Worm (Caenorhabditis elegans) whole organism, L4 larva: ENCODE measurements around the gene C27D9.1.
A peak's percentile ranks its signal among the peaks of the same experiment; 100 is the strongest.

Experiments
- F26F4.8 ChIP-seq: fragments of 200-800 bp; sonication (Bioruptor generic); conservative IDR thresholded peaks from 2 replicates; pipeline ENCODE4 v1.3.6; 2022; ENCODE audit warnings: missing genetic modification characterization, missing compliant biosample characterization
- F49E8.2 ChIP-seq: sonication (generic microtip); optimal IDR thresholded peaks from 2 replicates; lab custom pipeline; 2016; ENCODE audit warnings: missing compliant biosample characterization, mild to moderate bottlenecking, missing genetic modification characterization, borderline replicate concordance
- R02D3.7 ChIP-seq: fragments of 150-350 bp; sonication (generic microtip); optimal IDR thresholded peaks from 3 replicates; lab custom pipeline; 2014; ENCODE audit warnings: missing biosample characterization, missing genetic modification characterization
- T26A8.4 ChIP-seq: fragments of 200-800 bp; sonication (Bioruptor generic); IDR thresholded peaks from 2 replicates; pipeline ENCODE4 v1.3.6; 2022; ENCODE audit warnings: missing genetic modification characterization, missing compliant biosample characterization
- Y105C5A.15 ChIP-seq: fragments of 200-800 bp; sonication (Bioruptor generic); IDR thresholded peaks from 2 replicates; pipeline ENCODE4 v1.3.6; 2022; ENCODE audit warnings: missing genetic modification characterization, missing compliant biosample characterization
- Y48G9A.11 ChIP-seq: fragments of 200-800 bp; sonication (Bioruptor generic); IDR thresholded peaks from 2 replicates; pipeline ENCODE4 v1.3.6; 2022; ENCODE audit warnings: missing genetic modification reagents, missing genetic modification characterization, missing compliant biosample characterization
- aha-1 ChIP-seq: fragments of 150-350 bp; peaks from one replicate; lab custom pipeline; 2014; ENCODE audit warnings: missing biosample characterization, missing genetic modification characterization
- aly-2 ChIP-seq: sonication (generic microtip); optimal IDR thresholded peaks from 2 replicates; lab custom pipeline; 2018; ENCODE audit warnings: missing biosample characterization, missing genetic modification characterization
- arid-1 ChIP-seq: fragments of 200-800 bp; sonication (Bioruptor generic); conservative IDR thresholded peaks from 2 replicates; pipeline ENCODE4 v1.3.6; 2022; ENCODE audit warnings: missing genetic modification reagents, missing genetic modification characterization, missing compliant biosample characterization
- attf-4 ChIP-seq: sonication (generic microtip); optimal IDR thresholded peaks from 3 replicates; lab custom pipeline; 2017; ENCODE audit warnings: missing biosample characterization, missing genetic modification characterization
- ceh-28 ChIP-seq: fragments of 150-350 bp; optimal IDR thresholded peaks from 2 replicates; lab custom pipeline; 2014; ENCODE audit warnings: missing biosample characterization, missing genetic modification reagents, missing genetic modification characterization
- ceh-82 ChIP-seq: sonication (generic microtip); optimal IDR thresholded peaks from 2 replicates; lab custom pipeline; 2017; ENCODE audit warnings: missing biosample characterization, missing genetic modification characterization
- daf-16 ChIP-seq, 3 experiments: sonication (generic microtip); optimal IDR thresholded peaks; 2 replicates each; lab custom pipeline; 2016 to 2017; ENCODE audit warnings: missing genetic modification characterization in 3 of 3, missing genetic modification reagents in 3 of 3, mild to moderate bottlenecking in 2 of 3, missing compliant biosample characterization in 2 of 3, missing biosample characterization in 1 of 3, moderate library complexity in 1 of 3
- daf-8 ChIP-seq: fragments of 200-800 bp; sonication (Bioruptor generic); IDR thresholded peaks from 2 replicates; pipeline ENCODE4 v1.3.6; 2022; ENCODE audit warnings: missing genetic modification characterization, missing compliant biosample characterization
- duxl-1 ChIP-seq: sonication (generic microtip); optimal IDR thresholded peaks from 2 replicates; lab custom pipeline; 2016; ENCODE audit warnings: mild to moderate bottlenecking, missing genetic modification characterization, moderate library complexity, missing compliant biosample characterization; ENCODE audit not compliant: poor library complexity
- dve-1 ChIP-seq: sonication (generic microtip); optimal IDR thresholded peaks from 2 replicates; lab custom pipeline; 2017; ENCODE audit warnings: antibody characterized with exemption, mild to moderate bottlenecking, missing genetic modification characterization, missing compliant biosample characterization; ENCODE audit not compliant: insufficient read depth
- fkh-10 ChIP-seq: fragments of 150-350 bp; optimal IDR thresholded peaks from 2 replicates; lab custom pipeline; 2014; ENCODE audit warnings: missing biosample characterization, missing genetic modification reagents, missing genetic modification characterization
- fos-1 ChIP-seq: fragments of 150-350 bp; optimal IDR thresholded peaks from 2 replicates; lab custom pipeline; 2014; ENCODE audit warnings: missing biosample characterization, missing genetic modification characterization
- gei-8 ChIP-seq: fragments of 200-800 bp; sonication (Bioruptor generic); optimal IDR thresholded peaks from 2 replicates; lab custom pipeline; 2018; ENCODE audit warnings: mild to moderate bottlenecking, missing genetic modification characterization, missing compliant biosample characterization
- hif-1 ChIP-seq, 2 experiments: sonication (generic microtip); optimal IDR thresholded peaks; 2 replicates each; lab custom pipeline; 2016 to 2017; ENCODE audit warnings: missing compliant biosample characterization in 2 of 2, missing genetic modification characterization in 2 of 2, missing genetic modification reagents in 2 of 2, missing genotype in 2 of 2, mild to moderate bottlenecking in 1 of 2
- hlh-11 ChIP-seq: fragments of 200-800 bp; sonication (Bioruptor generic); optimal IDR thresholded peaks from 2 replicates; lab custom pipeline; 2018; ENCODE audit warnings: mild to moderate bottlenecking, missing genetic modification characterization, missing compliant biosample characterization
- lin-1 ChIP-seq: fragments of 200-800 bp; sonication (Bioruptor generic); IDR thresholded peaks from 2 replicates; pipeline ENCODE4 v1.3.6; 2022; ENCODE audit warnings: missing genetic modification reagents, missing genetic modification characterization, missing compliant biosample characterization
- lin-13 ChIP-seq: fragments of 150-350 bp; optimal IDR thresholded peaks from 2 replicates; lab custom pipeline; 2014; ENCODE audit warnings: missing biosample characterization, missing genetic modification reagents, missing genetic modification characterization
- lin-29 ChIP-seq: fragments of 200-800 bp; sonication (Bioruptor generic); IDR thresholded peaks from 2 replicates; pipeline ENCODE4 v1.3.6; 2022; ENCODE audit warnings: missing genetic modification reagents, missing genetic modification characterization, missing compliant biosample characterization
- lin-38 ChIP-seq: fragments of 200-800 bp; sonication (Bioruptor generic); IDR thresholded peaks from 2 replicates; pipeline ENCODE4 v1.3.6; 2022; ENCODE audit warnings: missing genetic modification reagents, missing genetic modification characterization, missing compliant biosample characterization
- lin-39 ChIP-seq: fragments of 150-350 bp; optimal IDR thresholded peaks from 2 replicates; lab custom pipeline; 2014; ENCODE audit warnings: missing biosample characterization, missing genetic modification reagents, missing genetic modification characterization
- lir-3 ChIP-seq: sonication (generic microtip); optimal IDR thresholded peaks from 2 replicates; lab custom pipeline; 2016; ENCODE audit warnings: mild to moderate bottlenecking, missing genetic modification characterization, missing compliant biosample characterization
- madf-5 ChIP-seq, 2 experiments: fragments of 200-800 bp; sonication (Bioruptor generic); IDR thresholded peaks; 2 replicates each; pipeline ENCODE4 v1.3.6; 2022; ENCODE audit warnings: missing compliant biosample characterization in 2 of 2, missing genetic modification characterization in 2 of 2
- mdt-29 ChIP-seq: fragments of 200-800 bp; sonication (Bioruptor generic); IDR thresholded peaks from 2 replicates; pipeline ENCODE4 v1.3.6; 2022; ENCODE audit warnings: missing genetic modification reagents, missing genetic modification characterization, missing compliant biosample characterization
- mep-1 ChIP-seq: fragments of 150-350 bp; sonication (generic microtip); optimal IDR thresholded peaks from 3 replicates; lab custom pipeline; 2014; ENCODE audit warnings: missing biosample characterization, missing genetic modification characterization
- mes-2 ChIP-seq: sonication (generic microtip); optimal IDR thresholded peaks from 2 replicates; lab custom pipeline; 2016; ENCODE audit warnings: missing genotype, mild to moderate bottlenecking, missing genetic modification characterization, missing compliant biosample characterization; ENCODE audit not compliant: poor library complexity, severe bottlenecking
- mxl-3 ChIP-seq: fragments of 200-800 bp; sonication (Bioruptor generic); optimal IDR thresholded peaks from 2 replicates; lab custom pipeline; 2018; ENCODE audit warnings: mild to moderate bottlenecking, missing genetic modification characterization, missing compliant biosample characterization
- nhr-237 ChIP-seq: sonication (generic microtip); optimal IDR thresholded peaks from 2 replicates; lab custom pipeline; 2017; ENCODE audit warnings: missing biosample characterization, missing genetic modification characterization
- nhr-28 ChIP-seq: fragments of 150-350 bp; optimal IDR thresholded peaks from 2 replicates; lab custom pipeline; 2014; ENCODE audit warnings: missing biosample characterization, missing genetic modification characterization
- nhr-41 ChIP-seq: fragments of 200-800 bp; sonication (Bioruptor generic); IDR thresholded peaks from 2 replicates; pipeline ENCODE4 v1.3.6; 2022; ENCODE audit warnings: missing genetic modification reagents, missing genetic modification characterization, missing compliant biosample characterization
- nhr-48 ChIP-seq: sonication (generic microtip); optimal IDR thresholded peaks from 2 replicates; lab custom pipeline; 2016; ENCODE audit warnings: mild to moderate bottlenecking, missing genetic modification characterization, missing compliant biosample characterization
- pqm-1 ChIP-seq: sonication (generic microtip); optimal IDR thresholded peaks from 2 replicates; lab custom pipeline; 2017; ENCODE audit warnings: missing biosample characterization, missing genetic modification characterization
- rbr-2 ChIP-seq: sonication (generic microtip); optimal IDR thresholded peaks from 2 replicates; lab custom pipeline; 2016; ENCODE audit warnings: missing genotype, missing genetic modification characterization, missing compliant biosample characterization
- saeg-2 ChIP-seq: fragments of 200-800 bp; sonication (Bioruptor generic); IDR thresholded peaks from 2 replicates; pipeline ENCODE4 v1.3.6; 2022; ENCODE audit warnings: missing genetic modification reagents, missing genetic modification characterization, missing compliant biosample characterization
- set-16 ChIP-seq: fragments of 200-800 bp; sonication (Bioruptor generic); IDR thresholded peaks from 2 replicates; pipeline ENCODE4 v1.3.6; 2022; ENCODE audit warnings: missing genetic modification reagents, missing genetic modification characterization, missing compliant biosample characterization
- skn-1 ChIP-seq: fragments of 150-350 bp; optimal IDR thresholded peaks from 2 replicates; lab custom pipeline; 2014; ENCODE audit warnings: missing biosample characterization, missing genetic modification characterization
- snpc-4 ChIP-seq: fragments of 150-350 bp; optimal IDR thresholded peaks from 2 replicates; lab custom pipeline; 2014; ENCODE audit warnings: missing biosample characterization, missing genetic modification characterization
- tra-1 ChIP-seq: fragments of 200-800 bp; sonication (Bioruptor generic); IDR thresholded peaks from 2 replicates; pipeline ENCODE4 v1.3.6; 2022; ENCODE audit warnings: missing genetic modification reagents, missing genetic modification characterization, missing compliant biosample characterization
- unc-130 ChIP-seq: sonication (generic microtip); optimal IDR thresholded peaks from 2 replicates; lab custom pipeline; 2016; ENCODE audit warnings: missing genetic modification reagents, missing genetic modification characterization, missing compliant biosample characterization
- vab-7 ChIP-seq: fragments of 200-800 bp; sonication (Bioruptor generic); IDR thresholded peaks from 2 replicates; pipeline ENCODE4 v1.3.6; 2022; ENCODE audit warnings: missing genetic modification reagents, missing genetic modification characterization, missing compliant biosample characterization
- zfp-3 ChIP-seq: fragments of 200-800 bp; sonication (Bioruptor generic); conservative IDR thresholded peaks from 2 replicates; pipeline ENCODE4 v1.3.6; 2022; ENCODE audit warnings: missing genetic modification reagents, missing genetic modification characterization, missing compliant biosample characterization

C27D9.1 gene

ce11 chrII:4776933-4777332 is 23.7 kb downstream of the C27D9.1 start, which contains the start of gene F26G1.11:
Gene F26G1.11, plus strand, starts transcription at chrII:4777137.
- peak; percentile 62 for TF ChIP-seq dve-1 (tag; lab: Kevin White, UChicago)
- TF ChIP-seq daf-16 (GFP tag; optimal IDR thresholded peaks at IDR 0.05; lab: Kevin White, UChicago), result no peak
- TF ChIP-seq daf-16 (tag; optimal IDR thresholded peaks at IDR 0.05; lab: Kevin White, UChicago), result peak; percentile 73
- no peak for TF ChIP-seq F49E8.2 (tag; lab: Kevin White, UChicago)
- peak; percentile 86 for TF ChIP-seq pqm-1 (tag; lab: Kevin White, UChicago)
- peak; percentile 42 for TF ChIP-seq hlh-11 (tag; lab: Kevin White, UChicago)
- no peak for TF ChIP-seq mep-1 (tag; lab: Kevin White, UChicago)
- no peak for TF ChIP-seq fos-1
- no peak for TF ChIP-seq lir-3 (tag; lab: Kevin White, UChicago)

- TF ChIP-seq duxl-1 (tag; lab: Kevin White, UChicago), result no peak
- TF ChIP-seq lin-1 (GFP tag; lab: Robert Waterston, UW), result no peak
- TF ChIP-seq R02D3.7, result no peak
- no peak for TF ChIP-seq gei-8 (GFP tag; lab: Kevin White, UChicago)
- TF ChIP-seq nhr-41 (GFP tag; lab: Robert Waterston, UW), result no peak
- no peak for TF ChIP-seq rbr-2 (tag; lab: Kevin White, UChicago)
- TF ChIP-seq aly-2 (tag; lab: Kevin White, UChicago), result no peak
- no peak for TF ChIP-seq set-16 (GFP tag; lab: Robert Waterston, UW)
- no peak for TF ChIP-seq lin-39
- no peak for TF ChIP-seq saeg-2 (GFP tag; lab: Robert Waterston, UW)
- TF ChIP-seq Y105C5A.15, result no peak
- TF ChIP-seq skn-1 (tag; lab: Kevin White, UChicago), result no peak
Measured at ce11 chrII:4779753-4780152, 26.5 kb downstream of the C27D9.1 start.

- TF ChIP-seq hif-1 (tag; optimal IDR thresholded peaks at IDR 0.05; lab: Kevin White, UChicago) (no peak), madf-5 (GFP tag; IDR thresholded peaks at IDR 0.05; lab: Robert Waterston, UW) (no peak), attf-4 (tag; lab: Kevin White, UChicago) (no peak), pqm-1 (tag; lab: Kevin White, UChicago) (no peak), tra-1 (GFP tag; lab: Robert Waterston, UW) (no peak), Y105C5A.15 (no peak), arid-1 (GFP tag; lab: Robert Waterston, UW) (no peak), vab-7 (GFP tag; lab: Robert Waterston, UW) (no peak), lin-39 (no peak), F26F4.8 (no peak), lin-38 (GFP tag; lab: Robert Waterston, UW) (no peak), mxl-3 (no peak), Y48G9A.11 (GFP tag; lab: Robert Waterston, UW) (no peak), zfp-3 (no peak), daf-16 (GFP tag; optimal IDR thresholded peaks at IDR 0.05; lab: Kevin White, UChicago) (no peak), daf-16 (tag; optimal IDR thresholded peaks at IDR 0.05; lab: Kevin White, UChicago) (no peak), snpc-4 (tag; lab: Kevin White, UChicago) (no peak), nhr-237 (tag; lab: Kevin White, UChicago) (no peak), ceh-82 (no peak), daf-8 (GFP tag; lab: Robert Waterston, UW) (no peak)
Measured at ce11 chrII:4784436-4784835, 31.2 kb downstream of the C27D9.1 start, which contains the start of gene nep-12. Gene nep-12, minus strand, starts transcription at chrII:4784536.

ce11 chrII:4786181-4786580 is 33.0 kb downstream of the C27D9.1 start, which contains the start of gene msp-3:
Gene msp-3, minus strand, starts transcription at chrII:4786281.
- TF ChIP-seq pqm-1 (tag; lab: Kevin White, UChicago) (no peak), lin-29 (GFP tag; lab: Robert Waterston, UW) (no peak), nhr-41 (GFP tag; lab: Robert Waterston, UW) (no peak), fkh-10 (GFP tag; lab: Kevin White, UChicago) (no peak), dve-1 (tag; lab: Kevin White, UChicago) (no peak), unc-130 (GFP tag; lab: Kevin White, UChicago) (no peak), nhr-28 (tag; lab: Kevin White, UChicago) (no peak), lin-13 (GFP tag; lab: Kevin White, UChicago) (no peak), mdt-29 (GFP tag; lab: Robert Waterston, UW) (no peak), nhr-48 (no peak), ceh-28 (tag; lab: Kevin White, UChicago) (no peak), aha-1 (no peak), T26A8.4 (GFP tag; lab: Robert Waterston, UW) (no peak), mes-2 (tag; lab: Kevin White, UChicago) (no peak)
